Fruit fly (Drosophila melanogaster) whole organism: ENCODE data around the gene Uro.

ENCODE experiments used
- CG8478 ChIP-seq: fragments of >200 bp; optimal IDR thresholded peaks from 2 replicates; lab custom pipeline; 2018; ENCODE audit warnings: inconsistent platforms
- Dll ChIP-seq: fragments of >200 bp; optimal IDR thresholded peaks from 2 replicates; lab custom pipeline; 2017
- EcR ChIP-seq, 2 experiments: fragments of >200 bp; optimal IDR thresholded peaks; 2 replicates each; lab custom pipeline; 2017; ENCODE audit warnings: missing biosample characterization in 2 of 2, missing genetic modification characterization in 2 of 2, missing genetic modification reagents in 2 of 2
- pan ChIP-seq: fragments of >200 bp; optimal IDR thresholded peaks from 2 replicates; lab custom pipeline; 2017
- psq ChIP-seq: fragments of >200 bp; optimal IDR thresholded peaks from 2 replicates; lab custom pipeline; 2017
- usp ChIP-seq: fragments of >200 bp; optimal IDR thresholded peaks from 2 replicates; lab custom pipeline; 2017; ENCODE audit warnings: missing biosample characterization, missing genetic modification characterization, mixed read lengths

The Uro gene

dm6 chr2L:7827045-7828004 lies 47.4 kb downstream of the Uro start, which contains the start of the genes Rack1 and mts:
TSS of gene Rack1 (minus strand) at chr2L:7827315.
TSS of gene mts (plus strand) at chr2L:7827650.
- TF ChIP-seq CG8478 (lab: Kevin White, UChicago) (no peak), pan (no peak), usp (GFP tag; lab: Kevin White, UChicago) (no peak), EcR (GFP tag; optimal IDR thresholded peaks at IDR 0.05; lab: Kevin White, UChicago) (no peak), Dll (lab: Kevin White, UChicago) (no peak), psq (lab: Kevin White, UChicago) (no peak)

- TF ChIP-seq CG8478 (lab: Kevin White, UChicago) (peak; percentile 95), EcR (GFP tag; optimal IDR thresholded peaks at IDR 0.05; lab: Kevin White, UChicago) (no peak)
Observed at dm6 chr2L:7828231-7828630, 48.3 kb downstream of the Uro start.

- no peak for TF ChIP-seq pan
- TF ChIP-seq Dll (lab: Kevin White, UChicago) = no peak
- TF ChIP-seq EcR (GFP tag; optimal IDR thresholded peaks at IDR 0.05; lab: Kevin White, UChicago) = no peak
- no peak for TF ChIP-seq psq (lab: Kevin White, UChicago)
- TF ChIP-seq CG8478 (lab: Kevin White, UChicago) = no peak
- TF ChIP-seq usp (GFP tag; lab: Kevin White, UChicago) = no peak
Observed at dm6 chr2L:7828901-7829300, 49.0 kb downstream of the Uro start.
